Fruit fly (Drosophila melanogaster): ENCODE measurements around the gene CG12880.

DNA sequence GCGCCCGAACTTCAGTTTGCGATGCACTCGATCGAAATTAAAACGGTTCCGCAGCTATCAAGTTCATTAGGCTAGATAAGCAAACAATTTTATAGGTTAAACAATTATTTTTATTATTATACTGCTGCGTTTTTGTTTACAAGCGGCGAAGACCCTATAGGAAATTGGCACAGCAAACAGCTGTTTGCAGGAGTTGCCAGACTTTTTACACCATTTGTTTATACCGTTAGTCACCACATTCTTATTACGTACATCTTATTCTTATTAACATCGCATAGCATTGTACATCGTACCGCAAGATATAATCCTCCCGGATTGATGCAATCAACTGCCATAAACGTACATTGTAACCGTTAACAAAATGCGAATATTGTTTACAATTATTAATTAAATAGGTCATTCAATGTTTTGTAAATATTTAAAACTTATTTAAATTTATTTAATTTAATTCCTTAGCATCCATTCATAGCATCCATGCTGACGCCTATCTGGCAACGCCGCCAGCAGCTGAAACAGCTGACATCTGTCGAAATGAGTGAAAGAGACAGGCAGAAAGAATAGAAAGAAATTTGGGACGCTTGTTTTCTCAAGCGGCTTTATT lies 20.9 kb downstream of the CG12880 start, which contains the start of the genes CROT and CG12877:
- TF ChIP-seq pan (optimal IDR thresholded peaks at IDR 0.05) (no peak), tai (GFP tag; optimal IDR thresholded peaks at IDR 0.05) (no peak), psq (GFP tag; optimal IDR thresholded peaks at IDR 0.05) (peak; percentile 79), Hr83 (GFP tag; optimal IDR thresholded peaks at IDR 0.05; ENCODE audit: poor library complexity, severe bottlenecking) (peak; percentile 22), CrebA (GFP tag; optimal IDR thresholded peaks at IDR 0.05; ENCODE audit: borderline replicate concordance) (no peak)
